Worm (Caenorhabditis elegans): ENCODE results near the gene C09H5.7.

DNA sequence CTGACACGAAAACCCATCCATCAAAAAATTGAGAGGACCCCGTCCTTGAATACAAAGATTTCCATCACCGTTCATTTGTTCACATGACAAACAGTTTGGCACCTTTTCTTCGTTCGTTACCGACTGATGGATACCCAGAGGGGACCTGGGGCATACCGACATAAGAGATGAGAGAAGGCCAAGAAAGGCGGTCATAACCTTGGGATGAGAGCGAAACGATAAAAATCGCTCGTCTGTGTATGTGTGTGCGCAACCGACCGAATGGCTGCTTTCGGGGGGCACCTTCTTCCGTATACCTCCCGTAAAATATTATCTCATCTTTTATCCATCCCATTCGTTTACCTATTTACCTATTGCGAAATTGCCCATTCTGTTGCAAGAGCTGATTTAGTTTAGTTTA is 40.1 kb downstream of the C09H5.7 start:
- TF ChIP-seq elt-3 (tag; optimal IDR thresholded peaks at IDR 0.05) (no peak), nhr-28 (tag; optimal IDR thresholded peaks at IDR 0.05) (no peak), pha-4 (tag; optimal IDR thresholded peaks at IDR 0.05) (no peak), ces-1 (GFP tag; optimal IDR thresholded peaks at IDR 0.05) (no peak), snpc-4 (tag; optimal IDR thresholded peaks at IDR 0.05) (no peak), blmp-1 (tag; optimal IDR thresholded peaks at IDR 0.05) (no peak), lsy-2 (tag; optimal IDR thresholded peaks at IDR 0.05) (no peak), ztf-11 (tag; optimal IDR thresholded peaks at IDR 0.05) (no peak), ham-2 (GFP tag; optimal IDR thresholded peaks at IDR 0.05) (peak; percentile 51), sptf-1 (tag; optimal IDR thresholded peaks at IDR 0.05) (no peak), unc-62 (GFP tag; optimal IDR thresholded peaks at IDR 0.05) (peak; percentile 49), elt-1 (tag; optimal IDR thresholded peaks at IDR 0.05; ENCODE audit: borderline replicate concordance, insufficient read depth) (peak; percentile 54)

All from whole organism, mixed stage, embryonic.